Fruit fly (Drosophila melanogaster) S2 (cell line): ENCODE data around the gene senju.

ENCODE experiments used
- CG8478 ChIP-seq: fragments of >200 bp; optimal IDR thresholded peaks from 2 replicates; lab custom pipeline; 2018
- CTCF ChIP-seq, 2 experiments: fragments of >200 bp; optimal IDR thresholded peaks; 2 replicates each; lab custom pipeline; 2018

DNA sequence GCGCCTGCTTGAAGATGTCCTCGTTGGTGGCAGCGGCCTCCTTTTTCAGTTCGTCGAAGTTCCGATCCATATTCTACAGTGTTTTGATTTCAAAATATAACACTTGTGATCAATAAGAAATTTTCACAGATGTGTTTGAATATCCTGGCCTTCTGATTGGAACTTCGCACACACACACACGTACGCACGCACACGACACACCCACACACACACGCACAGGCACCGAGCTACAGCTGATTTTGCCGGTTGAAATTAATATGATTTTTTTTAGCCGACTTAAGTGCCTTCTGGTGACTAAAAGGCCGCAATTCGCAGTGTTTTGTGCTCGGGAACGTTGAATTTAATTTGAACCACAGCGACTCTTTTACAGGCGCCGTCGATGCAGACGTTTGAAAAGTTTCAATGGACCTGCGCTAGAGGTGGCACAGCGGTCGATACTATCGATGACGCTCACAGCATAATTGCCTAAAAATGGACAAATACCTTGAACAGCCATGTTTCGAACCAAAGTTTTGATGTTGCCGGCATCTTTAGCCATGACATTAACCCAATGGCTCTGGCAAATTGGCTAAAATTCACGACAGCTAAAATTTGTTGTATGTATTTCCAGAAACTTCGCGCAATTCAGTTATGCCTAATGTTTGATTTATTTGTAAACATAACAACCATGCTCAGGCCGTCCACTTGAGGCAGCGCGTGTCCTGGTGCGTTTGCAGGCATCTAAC, 43.2 kb upstream of the senju start, which contains the start of gene Rtnl1:
- TF ChIP-seq CG8478 (lab: Kevin White, UChicago) (no peak), CTCF (optimal IDR thresholded peaks at IDR 0.05; lab: Kevin White, UChicago) (peak; percentile 53 to 60)
